Fruit fly (Drosophila melanogaster): ENCODE measurements around the gene TrxT.

Gene TrxT

dm6 chrX:5308963-5309362 lies 2.7 kb downstream of the TrxT start, which contains the start of the genes Cdk7 and snf (continued):
- TF ChIP-seq D19A (tag; optimal IDR thresholded peaks at IDR 0.05): no peak
- no peak for TF ChIP-seq trh (GFP tag; optimal IDR thresholded peaks at IDR 0.05)
- peak; percentile 88 for TF ChIP-seq BEAF-32 (GFP tag; optimal IDR thresholded peaks at IDR 0.05)
- TF ChIP-seq peb (GFP tag; IDR thresholded peaks at IDR 0.05): no peak
- TF ChIP-seq CG10321 (GFP tag; IDR thresholded peaks at IDR 0.05): no peak
- TF ChIP-seq CG4617 (GFP tag; optimal IDR thresholded peaks at IDR 0.05; ENCODE audit: borderline replicate concordance): peak; percentile 45
- TF ChIP-seq CG11085 (GFP tag; IDR thresholded peaks at IDR 0.05): no peak
- no peak for TF ChIP-seq Poxn (GFP tag; IDR thresholded peaks at IDR 0.05)
- TF ChIP-seq Ets65A (GFP tag): peak; percentile 89
- TF ChIP-seq CG6175 (GFP tag; IDR thresholded peaks at IDR 0.05): no peak
- no peak for TF ChIP-seq CG14050 (GFP tag; IDR thresholded peaks at IDR 0.05)
- TF ChIP-seq Bteb2 (GFP tag; optimal IDR thresholded peaks at IDR 0.05): peak; percentile 42
- TF ChIP-seq CG33213 (GFP tag; optimal IDR thresholded peaks at IDR 0.05): peak; percentile 60
- TF ChIP-seq pros (GFP tag; optimal IDR thresholded peaks at IDR 0.05): no peak
- TF ChIP-seq ems (GFP tag; optimal IDR thresholded peaks at IDR 0.05): peak; percentile 22
- TF ChIP-seq jumu (GFP tag; optimal IDR thresholded peaks at IDR 0.05): peak; percentile 56
- no peak for TF ChIP-seq pnt (GFP tag; optimal IDR thresholded peaks at IDR 0.05)
- TF ChIP-seq Spps (tag; optimal IDR thresholded peaks at IDR 0.05): no peak
- peak; percentile 63 for TF ChIP-seq CG2120 (GFP tag; optimal IDR thresholded peaks at IDR 0.05)
- TF ChIP-seq Lhr (GFP tag; optimal IDR thresholded peaks at IDR 0.05): peak; percentile 24
- peak; percentile 25 for TF ChIP-seq NC2β (GFP tag; optimal IDR thresholded peaks at IDR 0.05)
- TF ChIP-seq CG4820 (GFP tag; optimal IDR thresholded peaks at IDR 0.05): peak; percentile 16
- TF ChIP-seq lilli (GFP tag; optimal IDR thresholded peaks at IDR 0.05): peak; percentile 71
- peak; percentile 50 for TF ChIP-seq CG13624 (GFP tag; optimal IDR thresholded peaks at IDR 0.05)
- peak; percentile 22 for TF ChIP-seq CG12155 (GFP tag; optimal IDR thresholded peaks at IDR 0.05)
- TF ChIP-seq Deaf1 (tag; optimal IDR thresholded peaks at IDR 0.05): no peak
- no peak for TF ChIP-seq E2f1 (GFP tag; IDR thresholded peaks at IDR 0.05)
- no peak for TF ChIP-seq sens-2 (GFP tag; IDR thresholded peaks at IDR 0.05)
- no peak for TF ChIP-seq fd102C (GFP tag; optimal IDR thresholded peaks at IDR 0.05)
- peak; percentile 18 for TF ChIP-seq tx (GFP tag; optimal IDR thresholded peaks at IDR 0.05)
- TF ChIP-seq ab (GFP tag; optimal IDR thresholded peaks at IDR 0.05): no peak
- TF ChIP-seq Hmx (GFP tag; optimal IDR thresholded peaks at IDR 0.05): no peak
- TF ChIP-seq PHDP (tag; optimal IDR thresholded peaks at IDR 0.05): no peak
- no peak for TF ChIP-seq CG10274 (GFP tag; optimal IDR thresholded peaks at IDR 0.05)
- no peak for TF ChIP-seq Mes4 (GFP tag; optimal IDR thresholded peaks at IDR 0.05)
- TF ChIP-seq grau (tag; optimal IDR thresholded peaks at IDR 0.05): peak; percentile 33
- TF ChIP-seq CG9215 (GFP tag; IDR thresholded peaks at IDR 0.05): peak; percentile 32; the same call in 1 of the 2 replicates
- TF ChIP-seq hb (GFP tag; IDR thresholded peaks at IDR 0.05; ENCODE audit: partially characterized antibody): peak; percentile 92
- no peak for TF ChIP-seq CG12104 (GFP tag; optimal IDR thresholded peaks at IDR 0.05)
- no peak for TF ChIP-seq CG8281 (tag; optimal IDR thresholded peaks at IDR 0.05)
- TF ChIP-seq zen (tag; optimal IDR thresholded peaks at IDR 0.05): peak; percentile 40
- no peak for TF ChIP-seq CG1529 (GFP tag; optimal IDR thresholded peaks at IDR 0.05)
- TF ChIP-seq CG31224 (GFP tag; IDR thresholded peaks at IDR 0.05): no peak
- TF ChIP-seq nerfin-2 (GFP tag; IDR thresholded peaks at IDR 0.05; ENCODE audit: partially characterized antibody): peak; percentile 85
- TF ChIP-seq CG14441 (GFP tag; IDR thresholded peaks at IDR 0.05): 0 out of 2 replicates have a peak, but pooled peaks have one; percentile 10
- TF ChIP-seq chn (GFP tag; optimal IDR thresholded peaks at IDR 0.05): peak; percentile 27

Measured in whole organism, embryonic.